Worm (Caenorhabditis elegans) whole organism, young adult: ENCODE measurements around the gene D2089.8.

ENCODE experiments used
- B0019.2 ChIP-seq: fragments of 200-800 bp; sonication (Bioruptor generic); conservative IDR thresholded peaks from 2 replicates; pipeline ENCODE4 v1.3.6; 2022; ENCODE audit warnings: missing genetic modification reagents, missing genetic modification characterization, missing compliant biosample characterization
- B0261.1 ChIP-seq: sonication (generic microtip); optimal IDR thresholded peaks from 2 replicates; lab custom pipeline; 2016; ENCODE audit warnings: mild to moderate bottlenecking, missing genetic modification characterization, moderate library complexity, missing compliant biosample characterization
- B0336.3 ChIP-seq: fragments of 200-800 bp; sonication (Bioruptor generic); IDR thresholded peaks from 2 replicates; pipeline ENCODE4 v1.3.6; 2022; ENCODE audit warnings: missing genetic modification characterization, missing compliant biosample characterization
- C06A6.2 ChIP-seq: fragments of 200-800 bp; sonication (Bioruptor generic); conservative IDR thresholded peaks from 2 replicates; pipeline ENCODE4 v1.3.6; 2022; ENCODE audit warnings: missing genetic modification characterization, missing compliant biosample characterization
- F37B4.10 ChIP-seq: fragments of 200-800 bp; sonication (Bioruptor generic); IDR thresholded peaks from 2 replicates; pipeline ENCODE4 v1.3.6; 2022; ENCODE audit warnings: missing genetic modification characterization, missing compliant biosample characterization
- F55B11.4 ChIP-seq: sonication (generic microtip); optimal IDR thresholded peaks from 2 replicates; lab custom pipeline; 2016; ENCODE audit warnings: missing compliant biosample characterization, missing genetic modification characterization, borderline replicate concordance; ENCODE audit not compliant: insufficient read depth
- F57A8.1 ChIP-seq: fragments of 200-800 bp; sonication (Bioruptor generic); optimal IDR thresholded peaks from 2 replicates; lab custom pipeline; 2018; ENCODE audit warnings: mild to moderate bottlenecking, missing genetic modification characterization, moderate library complexity, missing compliant biosample characterization
- T07F8.4 ChIP-seq: sonication (generic microtip); optimal IDR thresholded peaks from 2 replicates; lab custom pipeline; 2016; ENCODE audit warnings: mild to moderate bottlenecking, missing genetic modification characterization, moderate library complexity, missing compliant biosample characterization
- Y53G8AR.9 ChIP-seq: fragments of 200-800 bp; sonication (Bioruptor generic); conservative IDR thresholded peaks from 2 replicates; pipeline ENCODE4 v1.3.6; 2022; ENCODE audit warnings: missing genetic modification reagents, missing genetic modification characterization, missing compliant biosample characterization
- Y67H2A.10 ChIP-seq: fragments of 200-800 bp; sonication (Bioruptor generic); conservative IDR thresholded peaks from 2 replicates; pipeline ENCODE4 v1.3.6; 2022; ENCODE audit warnings: missing genetic modification reagents, missing genetic modification characterization, missing compliant biosample characterization
- Y79H2A.3 ChIP-seq: fragments of 200-800 bp; sonication (Bioruptor generic); conservative IDR thresholded peaks from 2 replicates; pipeline ENCODE4 v1.3.6; 2022; ENCODE audit warnings: missing genetic modification reagents, missing genetic modification characterization, missing compliant biosample characterization
- Y95B8A.8 ChIP-seq: fragments of 200-800 bp; sonication (Bioruptor generic); IDR thresholded peaks from 2 replicates; pipeline ENCODE4 v1.3.6; 2022; ENCODE audit warnings: missing genetic modification reagents, missing genetic modification characterization, missing compliant biosample characterization
- ZK185.1 ChIP-seq: sonication (generic microtip); optimal IDR thresholded peaks from 2 replicates; lab custom pipeline; 2016; ENCODE audit warnings: mild to moderate bottlenecking, missing genetic modification characterization, missing compliant biosample characterization; ENCODE audit not compliant: poor library complexity, severe bottlenecking
- aptf-2 ChIP-seq: fragments of 200-800 bp; sonication (Bioruptor generic); conservative IDR thresholded peaks from 2 replicates; pipeline ENCODE4 v1.3.6; 2022; ENCODE audit warnings: missing genetic modification reagents, missing genetic modification characterization, missing compliant biosample characterization
- attf-5 ChIP-seq: fragments of 200-800 bp; sonication (Bioruptor generic); optimal IDR thresholded peaks from 2 replicates; lab custom pipeline; 2018; ENCODE audit warnings: mild to moderate bottlenecking, missing genetic modification characterization, missing compliant biosample characterization
- bed-2 ChIP-seq: fragments of 200-800 bp; sonication (Bioruptor generic); IDR thresholded peaks from 2 replicates; pipeline ENCODE4 v1.3.6; 2022; ENCODE audit warnings: missing genetic modification reagents, missing genetic modification characterization, missing compliant biosample characterization
- ccch-3 ChIP-seq: fragments of 200-800 bp; sonication (Bioruptor generic); optimal IDR thresholded peaks from 2 replicates; lab custom pipeline; 2018; ENCODE audit warnings: mild to moderate bottlenecking, missing genetic modification characterization, missing compliant biosample characterization
- cebp-1 ChIP-seq, 2 experiments: fragments of 200-800 bp in 1 of 2; sonication (Bioruptor generic) in 1 of 2; sonication (generic microtip) in 1 of 2; IDR thresholded peaks in 1 of 2; optimal IDR thresholded peaks in 1 of 2; 2 replicates each; pipeline versions ENCODE4 v1.3.6 to Lab custom; 2017 to 2022; ENCODE audit warnings: missing compliant biosample characterization in 2 of 2, missing genetic modification characterization in 2 of 2, mild to moderate bottlenecking in 1 of 2, missing genetic modification reagents in 1 of 2, moderate library complexity in 1 of 2
- ceh-40 ChIP-seq: fragments of 200-800 bp; sonication (Bioruptor generic); IDR thresholded peaks from 2 replicates; pipeline ENCODE4 v1.3.6; 2022; ENCODE audit warnings: missing genetic modification characterization, missing compliant biosample characterization
- ceh-79 ChIP-seq: sonication (generic microtip); optimal IDR thresholded peaks from 2 replicates; lab custom pipeline; 2017; ENCODE audit warnings: mild to moderate bottlenecking, missing genetic modification characterization, missing compliant biosample characterization
- ceh-91 ChIP-seq: fragments of 200-800 bp; sonication (Bioruptor generic); IDR thresholded peaks from 2 replicates; pipeline ENCODE4 v1.3.6; 2022; ENCODE audit warnings: missing genetic modification reagents, missing genetic modification characterization, missing compliant biosample characterization
- chd-7 ChIP-seq: sonication (generic microtip); optimal IDR thresholded peaks from 2 replicates; lab custom pipeline; 2016; ENCODE audit warnings: mild to moderate bottlenecking, missing genetic modification characterization, moderate library complexity, missing compliant biosample characterization
- dox-1 ChIP-seq: fragments of 200-800 bp; sonication (Bioruptor generic); IDR thresholded peaks from 2 replicates; pipeline ENCODE4 v1.3.6; 2022; ENCODE audit warnings: missing genetic modification reagents, missing genetic modification characterization, missing compliant biosample characterization
- dpl-1 ChIP-seq: fragments of 150-350 bp; optimal IDR thresholded peaks from 2 replicates; lab custom pipeline; 2014; ENCODE audit warnings: missing biosample characterization, missing genetic modification reagents, missing genetic modification characterization
- efl-1 ChIP-seq: fragments of 150-350 bp; optimal IDR thresholded peaks from 2 replicates; lab custom pipeline; 2014; ENCODE audit warnings: missing biosample characterization, missing genetic modification reagents, missing genetic modification characterization
- hlh-26 ChIP-seq: fragments of 200-800 bp; sonication (Bioruptor generic); conservative IDR thresholded peaks from 2 replicates; pipeline ENCODE4 v1.3.6; 2022; ENCODE audit warnings: missing genetic modification reagents, missing genetic modification characterization, missing compliant biosample characterization
- hsf-1 ChIP-seq: fragments of 200-800 bp; sonication (Bioruptor generic); IDR thresholded peaks from 2 replicates; pipeline ENCODE4 v1.3.6; 2022; ENCODE audit warnings: missing genetic modification reagents, missing genetic modification characterization, missing compliant biosample characterization
- lag-1 ChIP-seq: fragments of 200-800 bp; sonication (Bioruptor generic); IDR thresholded peaks from 2 replicates; pipeline ENCODE4 v1.3.6; 2022; ENCODE audit warnings: missing genetic modification reagents, missing genetic modification characterization, missing compliant biosample characterization
- lin-26 ChIP-seq: fragments of 200-800 bp; sonication (Bioruptor generic); IDR thresholded peaks from 2 replicates; pipeline ENCODE4 v1.3.6; 2022; ENCODE audit warnings: missing genetic modification reagents, missing genetic modification characterization, missing compliant biosample characterization
- lin-35 ChIP-seq, 3 experiments: fragments of 150-350 bp in 2 of 3; sonication (generic microtip) in 1 of 3; optimal IDR thresholded peaks; 2 replicates each; lab custom pipeline; 2014 to 2018; ENCODE audit warnings: missing biosample characterization in 3 of 3, missing genetic modification characterization in 3 of 3, missing genetic modification reagents in 3 of 3
- lir-1 ChIP-seq: fragments of 200-800 bp; sonication (Bioruptor generic); conservative IDR thresholded peaks from 2 replicates; pipeline ENCODE4 v1.3.6; 2022; ENCODE audit warnings: missing genetic modification reagents, missing genetic modification characterization, missing compliant biosample characterization
- madf-10 ChIP-seq: sonication (generic microtip); optimal IDR thresholded peaks from 2 replicates; lab custom pipeline; 2016; ENCODE audit warnings: mild to moderate bottlenecking, missing genetic modification characterization, missing compliant biosample characterization
- mcd-1 ChIP-seq: fragments of 200-800 bp; sonication (Bioruptor generic); IDR thresholded peaks from 2 replicates; pipeline ENCODE4 v1.3.6; 2022; ENCODE audit warnings: missing genetic modification reagents, missing genetic modification characterization, missing compliant biosample characterization
- nfyb-1 ChIP-seq: fragments of 200-800 bp; sonication (Bioruptor generic); IDR thresholded peaks from 2 replicates; pipeline ENCODE4 v1.3.6; 2022; ENCODE audit warnings: missing genetic modification reagents, missing genetic modification characterization, missing compliant biosample characterization
- nhr-80 ChIP-seq: sonication (generic microtip); optimal IDR thresholded peaks from 2 replicates; lab custom pipeline; 2016; ENCODE audit warnings: missing genetic modification characterization, missing compliant biosample characterization
- repo-1 ChIP-seq: sonication (generic microtip); optimal IDR thresholded peaks from 2 replicates; lab custom pipeline; 2017; ENCODE audit warnings: mild to moderate bottlenecking, missing genetic modification characterization, missing compliant biosample characterization
- rpc-1 ChIP-seq, 2 experiments: fragments of 150-350 bp in 1 of 2; sonication (generic microtip) in 1 of 2; optimal IDR thresholded peaks; 2 replicates each; lab custom pipeline; 2014 to 2018; ENCODE audit warnings: missing biosample characterization in 1 of 2, missing genetic modification characterization in 1 of 2, missing genetic modification reagents in 1 of 2, missing genotype in 1 of 2
- sea-2 ChIP-seq: fragments of 200-800 bp; sonication (Bioruptor generic); IDR thresholded peaks from 2 replicates; pipeline ENCODE4 v1.3.6; 2022; ENCODE audit warnings: missing genetic modification characterization, missing compliant biosample characterization
- snpc-3.4 ChIP-seq: sonication (generic microtip); optimal IDR thresholded peaks from 2 replicates; lab custom pipeline; 2017; ENCODE audit warnings: missing genetic modification characterization, mild to moderate bottlenecking, missing compliant biosample characterization, antibody characterized with exemption, moderate library complexity, missing genotype, missing genetic modification reagents
- snpc-4 ChIP-seq, 5 experiments: fragments of 150-350 bp in 1 of 5; sonication (generic microtip) in 4 of 5; optimal IDR thresholded peaks; 2 replicates each; lab custom pipeline; 2014 to 2018; ENCODE audit warnings: missing genetic modification characterization in 5 of 5, missing biosample characterization in 3 of 5, antibody characterized with exemption in 2 of 5, mild to moderate bottlenecking in 2 of 5, missing compliant biosample characterization in 2 of 5, missing genotype in 2 of 5, moderate library complexity in 2 of 5, missing genetic modification reagents in 1 of 5
- tlf-1 ChIP-seq: fragments of 200-800 bp; sonication (Bioruptor generic); optimal IDR thresholded peaks from 2 replicates; lab custom pipeline; 2018; ENCODE audit warnings: mild to moderate bottlenecking, missing genetic modification characterization, missing compliant biosample characterization
- xnd-1 ChIP-seq: sonication (generic microtip); optimal IDR thresholded peaks from 2 replicates; lab custom pipeline; 2016; ENCODE audit warnings: missing genotype, missing genetic modification reagents, missing genetic modification characterization, missing compliant biosample characterization
- ztf-25 ChIP-seq: fragments of 200-800 bp; sonication (Bioruptor generic); IDR thresholded peaks from 2 replicates; pipeline ENCODE4 v1.3.6; 2022; ENCODE audit warnings: missing genetic modification reagents, missing genetic modification characterization, missing compliant biosample characterization
- ztf-26 ChIP-seq: sonication (generic microtip); optimal IDR thresholded peaks from 2 replicates; lab custom pipeline; 2017; ENCODE audit warnings: missing genetic modification characterization, missing compliant biosample characterization

Gene D2089.8

ce11 chrII:10658576-10659256 lies 3.9 kb downstream of the D2089.8 start, which contains the start of the genes snu-13 and rsp-7 (continued):
- TF ChIP-seq ztf-26 (tag; lab: Kevin White, UChicago) = no peak
- peak; percentile 72 for TF ChIP-seq mcd-1
- TF ChIP-seq B0336.3 (GFP tag; lab: Robert Waterston, UW) = no peak
- no peak for TF ChIP-seq ztf-25 (GFP tag; lab: Robert Waterston, UW)
- peak; percentile 64; the same call in 1 of the 2 replicates for TF ChIP-seq dox-1 (GFP tag; lab: Robert Waterston, UW)
- TF ChIP-seq madf-10 (tag; lab: Kevin White, UChicago) = no peak
- peak in 1 of 3 experiments; percentile 50 for TF ChIP-seq lin-35 (GFP tag; optimal IDR thresholded peaks at IDR 0.05; lab: Kevin White, UChicago)
- TF ChIP-seq attf-5 (GFP tag; lab: Kevin White, UChicago) = peak; percentile 69
- peak; percentile 34 for TF ChIP-seq efl-1 (GFP tag; lab: Kevin White, UChicago)
- TF ChIP-seq xnd-1 (tag; lab: Kevin White, UChicago) = peak; percentile 33

- TF ChIP-seq ceh-40 (GFP tag; lab: Robert Waterston, UW) (no peak), xnd-1 (tag; lab: Kevin White, UChicago) (peak; percentile 37), nhr-80 (tag; lab: Kevin White, UChicago) (peak; percentile 67), cebp-1 (GFP tag; IDR thresholded peaks at IDR 0.05; lab: Robert Waterston, UW) (no peak), cebp-1 (tag; optimal IDR thresholded peaks at IDR 0.05; lab: Kevin White, UChicago) (peak; percentile 38), bed-2 (GFP tag; lab: Robert Waterston, UW) (no peak), Y79H2A.3 (GFP tag; lab: Robert Waterston, UW) (0 out of 2 replicates have a peak, but pooled peaks have one; percentile 38), Y95B8A.8 (GFP tag; lab: Robert Waterston, UW) (0 out of 2 replicates have a peak, but pooled peaks have one; percentile 41), lag-1 (no peak), B0261.1 (tag; lab: Kevin White, UChicago) (no peak), rpc-1 (optimal IDR thresholded peaks at IDR 0.05; lab: Kevin White, UChicago) (no peak), rpc-1 (tag; optimal IDR thresholded peaks at IDR 0.05; lab: Kevin White, UChicago) (no peak), chd-7 (tag; lab: Kevin White, UChicago) (peak; percentile 35), ccch-3 (GFP tag; lab: Kevin White, UChicago) (no peak), sea-2 (no peak), Y53G8AR.9 (GFP tag; lab: Robert Waterston, UW) (peak; percentile 75), tlf-1 (GFP tag; lab: Kevin White, UChicago) (peak; percentile 13), F55B11.4 (no peak), dpl-1 (GFP tag; lab: Kevin White, UChicago) (no peak), lin-26 (GFP tag; lab: Robert Waterston, UW) (0 out of 2 replicates have a peak, but pooled peaks have one; percentile 59), ceh-91 (0 out of 2 replicates have a peak, but pooled peaks have one; percentile 16), C06A6.2 (GFP tag; lab: Robert Waterston, UW) (no peak), F57A8.1 (no peak), snpc-4 (GFP tag; optimal IDR thresholded peaks at IDR 0.05; lab: Kevin White, UChicago) (no peak), snpc-4 (tag; optimal IDR thresholded peaks at IDR 0.05; lab: Kevin White, UChicago) (no peak), Y67H2A.10 (GFP tag; lab: Robert Waterston, UW) (no peak), ceh-79 (tag; lab: Kevin White, UChicago) (peak; percentile 23), aptf-2 (GFP tag; lab: Robert Waterston, UW) (no peak), repo-1 (tag; lab: Kevin White, UChicago) (no peak), T07F8.4 (tag; lab: Kevin White, UChicago) (no peak), hsf-1 (GFP tag; lab: Robert Waterston, UW) (peak; percentile 68), ZK185.1 (no peak), nfyb-1 (GFP tag; lab: Robert Waterston, UW) (peak; percentile 63; the same call in 1 of the 2 replicates), F37B4.10 (GFP tag; lab: Robert Waterston, UW) (no peak), hlh-26 (GFP tag; lab: Robert Waterston, UW) (no peak), B0019.2 (no peak), lir-1 (no peak), snpc-3.4 (tag; lab: Kevin White, UChicago) (no peak)
Observed at ce11 chrII:10657632-10658108, 4.9 kb downstream of the D2089.8 start, which contains the start of gene lact-3. Gene lact-3, minus strand, starts transcription at chrII:10657682.
